Fruit fly (Drosophila melanogaster) whole organism, wandering third instar larva: ENCODE measurements around the gene CG5111.

ENCODE experiments used
- Hr83 ChIP-seq: fragments of 200-300 bp; sonication (Bioruptor generic); optimal IDR thresholded peaks from 2 replicates; lab custom pipeline; 2016; ENCODE audit warnings: missing biosample characterization, mild to moderate bottlenecking, missing genetic modification characterization, moderate library complexity; ENCODE audit not compliant: poor library complexity, severe bottlenecking
- pan ChIP-seq: fragments of >200 bp; optimal IDR thresholded peaks from 2 replicates; lab custom pipeline; 2017
- psq ChIP-seq: fragments of 200-800 bp; sonication (Bioruptor generic); optimal IDR thresholded peaks from 3 replicates; lab custom pipeline; 2017; ENCODE audit warnings: missing biosample characterization, mild to moderate bottlenecking, missing genetic modification characterization, moderate library complexity
- sage ChIP-seq: fragments of 200-800 bp; sonication (Bioruptor generic); optimal IDR thresholded peaks from 2 replicates; lab custom pipeline; 2016; ENCODE audit warnings: missing biosample characterization, mild to moderate bottlenecking, missing genetic modification characterization
- woc ChIP-seq: sonication (Bioruptor generic); optimal IDR thresholded peaks from 2 replicates; lab custom pipeline; 2016; ENCODE audit warnings: missing biosample characterization, mild to moderate bottlenecking, missing genetic modification characterization

DNA sequence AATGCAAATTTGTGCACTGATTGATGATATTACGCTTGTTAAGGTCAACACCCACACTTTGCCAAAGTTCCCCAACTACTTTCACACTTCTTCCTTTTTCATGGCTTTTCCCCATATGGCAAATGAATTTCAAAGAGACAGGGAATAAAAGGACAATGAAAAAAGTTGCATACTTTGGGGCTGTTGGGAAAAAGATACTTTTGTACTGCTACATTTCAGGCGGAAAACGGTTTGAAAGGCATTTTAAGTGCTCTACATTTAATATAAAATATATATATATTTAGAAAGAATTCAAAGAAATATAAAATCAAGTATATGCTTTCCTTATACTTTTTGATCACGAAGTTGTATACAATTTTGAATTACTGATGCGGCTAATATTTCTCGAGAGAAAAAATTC lies 6.7 kb downstream of the CG5111 start:
- no peak for TF ChIP-seq woc
- no peak for TF ChIP-seq psq (GFP tag; lab: Kevin White, UChicago)
- TF ChIP-seq pan (lab: Kevin White, UChicago), result no peak
- no peak for TF ChIP-seq Hr83 (GFP tag; lab: Kevin White, UChicago)
- no peak for TF ChIP-seq sage (GFP tag; lab: Kevin White, UChicago)
